Worm (Caenorhabditis elegans) whole organism, midembryonic: ENCODE results near the gene F01D5.10.

ENCODE experiments used
- flt-1 ChIP-seq: fragments of 200-800 bp; sonication (Bioruptor generic); IDR thresholded peaks from 2 replicates; pipeline ENCODE4 v1.3.6; 2022; ENCODE audit warnings: missing genetic modification characterization, missing compliant biosample characterization
- ref-1 ChIP-seq: fragments of 200-800 bp; sonication (Bioruptor generic); conservative IDR thresholded peaks from 2 replicates; pipeline ENCODE4 v1.3.6; 2022; ENCODE audit warnings: missing genetic modification reagents, missing genetic modification characterization, missing compliant biosample characterization
- tab-1 ChIP-seq: fragments of 200-800 bp; sonication (Bioruptor generic); IDR thresholded peaks from 2 replicates; pipeline ENCODE4 v1.3.6; 2022; ENCODE audit warnings: missing genetic modification characterization, missing compliant biosample characterization
- ztf-29 ChIP-seq: fragments of 200-800 bp; sonication (Bioruptor generic); IDR thresholded peaks from 2 replicates; pipeline ENCODE4 v1.3.6; 2022; ENCODE audit warnings: missing genetic modification reagents, missing genetic modification characterization, missing compliant biosample characterization

DNA sequence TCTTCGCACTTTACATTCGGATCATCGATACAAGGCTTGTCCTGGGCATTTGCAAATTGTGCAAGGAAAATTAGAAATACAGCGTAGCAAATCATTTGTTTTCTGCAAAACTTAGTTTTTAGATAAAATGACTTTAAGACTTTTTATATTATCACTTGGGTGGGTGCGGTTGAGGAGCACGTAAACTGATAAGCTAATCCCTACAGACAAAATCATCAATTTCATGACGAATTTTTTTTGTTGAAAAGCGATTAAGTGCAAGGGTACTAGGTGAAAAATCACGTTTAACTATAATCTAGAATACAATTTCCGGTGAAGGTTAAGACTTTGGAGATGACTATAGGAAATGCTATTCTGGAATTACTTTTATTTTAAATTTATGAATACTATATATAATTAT is 23.7 kb downstream of the F01D5.10 start, which contains the start of gene F01D5.1:
- TF ChIP-seq ref-1 (GFP tag; lab: Robert Waterston, UW) (no peak), flt-1 (GFP tag; lab: Robert Waterston, UW) (no peak), ztf-29 (GFP tag; lab: Robert Waterston, UW) (no peak), tab-1 (no peak)
